Fruit fly (Drosophila melanogaster) whole organism, embryonic: ENCODE data around the gene bwa.

Experiments used
- Antp ChIP-seq: fragments of 200-800 bp; sonication (Bioruptor generic); optimal IDR thresholded peaks from 3 replicates; lab custom pipeline; 2016; ENCODE audit warnings: missing biosample characterization, missing genetic modification characterization
- Atf6 ChIP-seq: fragments of 200-800 bp; sonication (Bioruptor generic); IDR thresholded peaks from 2 replicates; pipeline ENCODE4 v1.3.6; 2022; ENCODE audit warnings: missing biosample characterization, missing genetic modification characterization
- CG10274 ChIP-seq: fragments of 200-800 bp; sonication (Bioruptor generic); optimal IDR thresholded peaks from 3 replicates; lab custom pipeline; 2017; ENCODE audit warnings: missing biosample characterization, mild to moderate bottlenecking, missing genetic modification characterization
- CG11247 ChIP-seq: fragments of 200-800 bp; sonication (Bioruptor generic); IDR thresholded peaks from 2 replicates; pipeline ENCODE4 v1.3.6; 2022; ENCODE audit warnings: missing biosample characterization, missing genetic modification characterization
- CG11696 ChIP-seq: fragments of 200-800 bp; sonication (Bioruptor generic); IDR thresholded peaks from 2 replicates; pipeline ENCODE4 v1.3.6; 2022; ENCODE audit warnings: missing biosample characterization, missing genetic modification characterization
- CG12219 ChIP-seq: fragments of 200-800 bp; sonication (Bioruptor generic); optimal IDR thresholded peaks from 3 replicates; lab custom pipeline; 2018; ENCODE audit warnings: missing biosample characterization, mild to moderate bottlenecking, missing genetic modification characterization
- CG14860 ChIP-seq: fragments of 200-800 bp; sonication (Bioruptor generic); IDR thresholded peaks from 3 replicates; pipeline ENCODE4 v1.3.6; 2022; ENCODE audit warnings: missing biosample characterization, missing genetic modification characterization; ENCODE audit not compliant: partially characterized antibody
- CG15696 ChIP-seq: fragments of 200-800 bp; sonication (Bioruptor generic); optimal IDR thresholded peaks from 2 replicates; lab custom pipeline; 2019; ENCODE audit warnings: missing biosample characterization, mild to moderate bottlenecking, missing genetic modification characterization, moderate library complexity
- CG18599 ChIP-seq: fragments of 200-800 bp; sonication (Bioruptor generic); optimal IDR thresholded peaks from 3 replicates; lab custom pipeline; 2017; ENCODE audit warnings: missing biosample characterization, missing genetic modification characterization, mild to moderate bottlenecking, moderate library complexity, missing genetic modification reagents
- CG2120 ChIP-seq: fragments of 200-800 bp; sonication (Bioruptor generic); optimal IDR thresholded peaks from 3 replicates; lab custom pipeline; 2016; ENCODE audit warnings: missing biosample characterization, missing genetic modification characterization
- CG2678 ChIP-seq: fragments of 200-800 bp; sonication (Bioruptor generic); optimal IDR thresholded peaks from 3 replicates; lab custom pipeline; 2019; ENCODE audit warnings: missing biosample characterization, mild to moderate bottlenecking, missing genetic modification characterization, moderate library complexity
- CG30020 ChIP-seq: fragments of 200-800 bp; optimal IDR thresholded peaks from 2 replicates; lab custom pipeline; 2019; ENCODE audit warnings: missing biosample characterization, mild to moderate bottlenecking, missing genetic modification characterization, moderate library complexity
- CG34422 ChIP-seq: fragments of 200-800 bp; sonication (Bioruptor generic); IDR thresholded peaks from 3 replicates; pipeline ENCODE4 v1.3.6; 2022; ENCODE audit warnings: missing biosample characterization, missing genetic modification characterization
- CG3726 ChIP-seq: fragments of 200-800 bp; sonication (Bioruptor generic); IDR thresholded peaks from 3 replicates; pipeline ENCODE4, ENCODE4 v1.3.6; 2022; ENCODE audit warnings: missing biosample characterization, missing genetic modification characterization
- CG7357 ChIP-seq: fragments of 200-800 bp; sonication (Bioruptor generic); IDR thresholded peaks from 3 replicates; pipeline ENCODE4 v1.3.6; 2022; ENCODE audit warnings: missing biosample characterization, missing genetic modification characterization
- CG7372 ChIP-seq: fragments of 200-800 bp; sonication (Bioruptor generic); IDR thresholded peaks from 2 replicates; pipeline ENCODE4 v1.3.6; 2022; ENCODE audit warnings: missing biosample characterization, missing genetic modification characterization
- CG8478 ChIP-seq: fragments of >200 bp; optimal IDR thresholded peaks from 2 replicates; lab custom pipeline; 2018
- CG8944 ChIP-seq: fragments of 200-800 bp; sonication (Bioruptor generic); optimal IDR thresholded peaks from 3 replicates; lab custom pipeline; 2016; ENCODE audit warnings: missing biosample characterization, missing genetic modification characterization
- CG9817 ChIP-seq: fragments of 200-800 bp; sonication (Bioruptor generic); optimal IDR thresholded peaks from 2 replicates; lab custom pipeline; 2018; ENCODE audit warnings: missing biosample characterization, mild to moderate bottlenecking, missing genetic modification characterization, moderate library complexity
- Camta ChIP-seq: fragments of 200-800 bp; sonication (Bioruptor generic); optimal IDR thresholded peaks from 2 replicates; lab custom pipeline; 2016; ENCODE audit warnings: missing biosample characterization, missing genetic modification characterization
- E2f1 ChIP-seq: fragments of 200-800 bp; sonication (Bioruptor generic); IDR thresholded peaks from 2 replicates; pipeline ENCODE4 v1.3.6; 2022; ENCODE audit warnings: missing biosample characterization, missing genetic modification characterization
- Elba2 ChIP-seq: fragments of 200-800 bp; sonication (Bioruptor generic); optimal IDR thresholded peaks from 3 replicates; lab custom pipeline; 2016; ENCODE audit warnings: missing biosample characterization, missing genetic modification characterization
- Fer3 ChIP-seq: fragments of 200-800 bp; sonication (Bioruptor generic); optimal IDR thresholded peaks from 2 replicates; lab custom pipeline; 2018; ENCODE audit warnings: missing biosample characterization, mild to moderate bottlenecking, missing genetic modification characterization, moderate library complexity
- GATAe ChIP-seq: fragments of 200-800 bp; sonication (Bioruptor generic); conservative IDR thresholded peaks from 2 replicates; pipeline ENCODE4 v1.3.6; 2022; ENCODE audit warnings: missing biosample characterization, missing genetic modification characterization
- HLH3B ChIP-seq: fragments of 200-800 bp; sonication (Bioruptor generic); IDR thresholded peaks from 2 replicates; pipeline ENCODE4 v1.3.6; 2022; ENCODE audit warnings: missing biosample characterization, missing genetic modification characterization
- Lim3 ChIP-seq: fragments of 200-800 bp; sonication (Bioruptor generic); IDR thresholded peaks from 2 replicates; pipeline ENCODE4 v1.3.6; 2022; ENCODE audit warnings: missing biosample characterization, missing genetic modification characterization
- MBD-R2 ChIP-seq: fragments of 200-800 bp; sonication (Bioruptor generic); IDR thresholded peaks from 2 replicates; pipeline ENCODE4 v1.3.6; 2022; ENCODE audit warnings: missing biosample characterization, missing genetic modification characterization
- MTF-1 ChIP-seq: fragments of 200-800 bp; sonication (Bioruptor generic); optimal IDR thresholded peaks from 2 replicates; lab custom pipeline; 2018; ENCODE audit warnings: missing biosample characterization, mild to moderate bottlenecking, missing genetic modification characterization, borderline replicate concordance
- Myb ChIP-seq: fragments of 200-800 bp; sonication (Bioruptor generic); optimal IDR thresholded peaks from 2 replicates; lab custom pipeline; 2016; ENCODE audit warnings: missing biosample characterization, missing genetic modification characterization
- NFAT ChIP-seq: fragments of 200-800 bp; sonication (Bioruptor generic); IDR thresholded peaks from 2 replicates; pipeline ENCODE4 v1.3.6; 2022; ENCODE audit warnings: missing biosample characterization, missing genetic modification characterization
- Nf-YC ChIP-seq: fragments of 200-800 bp; optimal IDR thresholded peaks from 3 replicates; lab custom pipeline; 2019; ENCODE audit warnings: missing biosample characterization, mild to moderate bottlenecking, missing genetic modification characterization, moderate library complexity
- Oaz ChIP-seq: fragments of 200-800 bp; sonication (Bioruptor generic); IDR thresholded peaks from 2 replicates; pipeline ENCODE4 v1.3.6; 2022; ENCODE audit warnings: missing biosample characterization, missing genetic modification characterization
- Oli ChIP-seq: fragments of 200-800 bp; sonication (Bioruptor generic); optimal IDR thresholded peaks from 2 replicates; lab custom pipeline; 2018; ENCODE audit warnings: missing biosample characterization, mild to moderate bottlenecking, missing genetic modification characterization, moderate library complexity
- Pdp1 ChIP-seq, 2 experiments: fragments of 200-800 bp; sonication (Bioruptor generic); optimal IDR thresholded peaks; 3 replicates each; lab custom pipeline; 2016; ENCODE audit warnings: missing biosample characterization in 2 of 2, missing genetic modification characterization in 2 of 2, mild to moderate bottlenecking in 1 of 2, moderate library complexity in 1 of 2
- Rx ChIP-seq: fragments of 200-800 bp; sonication (Bioruptor generic); IDR thresholded peaks from 2 replicates; pipeline ENCODE4 v1.3.6; 2022; ENCODE audit warnings: missing biosample characterization, missing genetic modification characterization
- TFAM ChIP-seq: fragments of 200-800 bp; sonication (Bioruptor generic); optimal IDR thresholded peaks from 2 replicates; lab custom pipeline; 2017; ENCODE audit warnings: missing biosample characterization, missing genetic modification characterization, inconsistent platforms
- ac ChIP-seq: fragments of 200-800 bp; sonication (Bioruptor generic); optimal IDR thresholded peaks from 3 replicates; lab custom pipeline; 2017; ENCODE audit warnings: missing biosample characterization, mild to moderate bottlenecking, missing genetic modification characterization
- al ChIP-seq: fragments of 200-800 bp; sonication (Bioruptor generic); IDR thresholded peaks from 2 replicates; pipeline ENCODE4 v1.3.6; 2022; ENCODE audit warnings: missing biosample characterization, missing genetic modification characterization
- br ChIP-seq: fragments of >200 bp; optimal IDR thresholded peaks from 2 replicates; lab custom pipeline; 2017
- ci ChIP-seq: fragments of 200-800 bp; sonication (Bioruptor generic); IDR thresholded peaks from 3 replicates; pipeline ENCODE4 v1.3.6; 2022; ENCODE audit warnings: missing biosample characterization, missing genetic modification characterization
- crp ChIP-seq, 2 experiments: fragments of 200-800 bp; sonication (Bioruptor generic); optimal IDR thresholded peaks; 2 replicates in 1 of 2; 3 replicates in 1 of 2; lab custom pipeline; 2017; ENCODE audit warnings: missing biosample characterization in 2 of 2, missing genetic modification characterization in 2 of 2, mild to moderate bottlenecking in 1 of 2, moderate library complexity in 1 of 2
- exex ChIP-seq: fragments of 200-800 bp; sonication (Bioruptor generic); optimal IDR thresholded peaks from 4 replicates; lab custom pipeline; 2018; ENCODE audit warnings: missing biosample characterization, mild to moderate bottlenecking, missing genetic modification characterization, moderate library complexity
- fd102C ChIP-seq: fragments of 200-800 bp; sonication (Bioruptor generic); optimal IDR thresholded peaks from 2 replicates; lab custom pipeline; 2018; ENCODE audit warnings: missing biosample characterization, mild to moderate bottlenecking, missing genetic modification characterization, moderate library complexity
- insv ChIP-seq, 2 experiments: fragments of 200-800 bp; sonication (Bioruptor generic); optimal IDR thresholded peaks; 3 replicates each; lab custom pipeline; 2016 to 2018; ENCODE audit warnings: missing biosample characterization in 2 of 2, missing genetic modification characterization in 2 of 2
- oc ChIP-seq: fragments of 200-800 bp; sonication (Bioruptor generic); optimal IDR thresholded peaks from 2 replicates; lab custom pipeline; 2018; ENCODE audit warnings: missing biosample characterization, mild to moderate bottlenecking, missing genetic modification characterization, moderate library complexity
- otp ChIP-seq: fragments of 200-800 bp; sonication (Bioruptor generic); IDR thresholded peaks from 3 replicates; pipeline ENCODE4, ENCODE4 v1.3.6; 2022; ENCODE audit warnings: missing biosample characterization, missing genetic modification characterization
- sqz ChIP-seq: fragments of 200-800 bp; sonication (Bioruptor generic); optimal IDR thresholded peaks from 3 replicates; lab custom pipeline; 2018; ENCODE audit warnings: missing biosample characterization, mild to moderate bottlenecking, missing genetic modification characterization
- zf30C ChIP-seq: fragments of 200-800 bp; sonication (Bioruptor generic); optimal IDR thresholded peaks from 3 replicates; lab custom pipeline; 2018; ENCODE audit warnings: missing biosample characterization, mild to moderate bottlenecking, missing genetic modification characterization
- zfh2 ChIP-seq: fragments of 200-800 bp; sonication (Bioruptor generic); optimal IDR thresholded peaks from 2 replicates; lab custom pipeline; 2016; ENCODE audit warnings: missing biosample characterization, missing genetic modification characterization

The bwa gene

dm6 chr2L:20120388-20121232 lies 54.4 kb downstream of the bwa start (continued):
- TF ChIP-seq sqz (peak; percentile 68), CG11696 (GFP tag; lab: Robert Waterston, UW) (no peak), Fer3 (tag; lab: Kevin White, UChicago) (peak; percentile 69), crp (GFP tag; optimal IDR thresholded peaks at IDR 0.05; lab: Kevin White, UChicago) (peak in 1 of 2 experiments; percentile 23), CG34422 (GFP tag; lab: Robert Waterston, UW) (peak; percentile 91; the same call in 2 of the 3 replicates), ci (GFP tag; lab: Robert Waterston, UW) (peak; percentile 97), CG7357 (peak; percentile 77; the same call in 2 of the 3 replicates), Oaz (GFP tag; lab: Robert Waterston, UW) (peak; percentile 85), MTF-1 (peak; percentile 93), insv (GFP tag; optimal IDR thresholded peaks at IDR 0.05; lab: Kevin White, UChicago) (no peak), zfh2 (GFP tag; lab: Kevin White, UChicago) (peak; percentile 62), Camta (GFP tag; lab: Kevin White, UChicago) (peak; percentile 92), otp (GFP tag; lab: Robert Waterston, UW) (peak; percentile 90), al (GFP tag; lab: Robert Waterston, UW) (peak; percentile 77), CG11247 (peak; percentile 98), oc (tag; lab: Kevin White, UChicago) (no peak), zf30C (peak; percentile 93), TFAM (GFP tag; lab: Kevin White, UChicago) (no peak), CG8944 (GFP tag; lab: Kevin White, UChicago) (peak; percentile 96), Atf6 (GFP tag; lab: Robert Waterston, UW) (peak; percentile 65), Pdp1 (GFP tag; optimal IDR thresholded peaks at IDR 0.05; lab: Kevin White, UChicago) (peak; percentile 82 to 92), CG12219 (GFP tag; lab: Kevin White, UChicago) (peak; percentile 36), GATAe (GFP tag; lab: Robert Waterston, UW) (no peak; the same call in 1 of the 2 replicates), Lim3 (GFP tag; lab: Robert Waterston, UW) (no peak), fd102C (GFP tag; lab: Kevin White, UChicago) (peak; percentile 31), Elba2 (peak; percentile 38), CG9817 (peak; percentile 91), MBD-R2 (peak; percentile 44), CG18599 (GFP tag; lab: Kevin White, UChicago) (peak; percentile 74), CG2678 (tag; lab: Kevin White, UChicago) (peak; percentile 74), exex (tag; lab: Kevin White, UChicago) (no peak), Rx (GFP tag; lab: Robert Waterston, UW) (peak; percentile 92), CG14860 (GFP tag; lab: Robert Waterston, UW) (peak; percentile 57; the same call in 2 of the 3 replicates), CG8478 (lab: Kevin White, UChicago) (peak; percentile 90), ac (GFP tag; lab: Kevin White, UChicago) (peak; percentile 0), NFAT (GFP tag; lab: Robert Waterston, UW) (peak; percentile 99), Myb (GFP tag; lab: Kevin White, UChicago) (peak; percentile 64), br (lab: Kevin White, UChicago) (no peak), CG30020 (tag; lab: Kevin White, UChicago) (peak; percentile 66), CG10274 (GFP tag; lab: Kevin White, UChicago) (peak; percentile 14), CG15696 (tag; lab: Kevin White, UChicago) (peak; percentile 95), Nf-YC (tag; lab: Kevin White, UChicago) (peak; percentile 34), E2f1 (GFP tag; lab: Robert Waterston, UW) (peak; percentile 89), CG2120 (GFP tag; lab: Kevin White, UChicago) (peak; percentile 93), Oli (tag; lab: Kevin White, UChicago) (peak; percentile 57), CG3726 (GFP tag; lab: Robert Waterston, UW) (peak; percentile 92), Antp (GFP tag; lab: Kevin White, UChicago) (peak; percentile 98), HLH3B (GFP tag; lab: Robert Waterston, UW) (peak; percentile 92), CG7372 (GFP tag; lab: Robert Waterston, UW) (peak; percentile 79)
